Fruit fly (Drosophila melanogaster) whole organism, wandering third instar larva: ENCODE measurements around the gene GABA-B-R2.

Experiments
- CG9705 ChIP-seq: fragments of 200-800 bp; sonication (Bioruptor generic); optimal IDR thresholded peaks from 2 replicates; lab custom pipeline; 2018; ENCODE audit warnings: missing biosample characterization, mild to moderate bottlenecking, missing genetic modification characterization
- Sp1 ChIP-seq: fragments of 200-800 bp; sonication (Bioruptor generic); optimal IDR thresholded peaks from 3 replicates; lab custom pipeline; 2019; ENCODE audit warnings: missing biosample characterization, mild to moderate bottlenecking, missing genetic modification characterization, moderate library complexity
- dsf ChIP-seq: sonication (Bioruptor generic); optimal IDR thresholded peaks from 2 replicates; lab custom pipeline; 2016; ENCODE audit warnings: missing biosample characterization, missing genetic modification characterization, borderline replicate concordance
- foxo ChIP-seq, 2 experiments: fragments of 200-800 bp; sonication (Bioruptor generic); optimal IDR thresholded peaks; 2 replicates in 1 of 2; 3 replicates in 1 of 2; lab custom pipeline; 2016 to 2017; ENCODE audit warnings: missing biosample characterization in 2 of 2, missing genetic modification characterization in 2 of 2
- jim ChIP-seq: fragments of 175-275, 200-325 bp; sonication (Bioruptor generic); optimal IDR thresholded peaks from 2 replicates; lab custom pipeline; 2016; ENCODE audit warnings: missing biosample characterization, mild to moderate bottlenecking, missing genetic modification characterization
- lola ChIP-seq: fragments of >200 bp; optimal IDR thresholded peaks from 2 replicates; lab custom pipeline; 2017; ENCODE audit warnings: missing biosample characterization, missing genetic modification characterization
- psq ChIP-seq: fragments of 200-800 bp; sonication (Bioruptor generic); optimal IDR thresholded peaks from 3 replicates; lab custom pipeline; 2017; ENCODE audit warnings: missing biosample characterization, mild to moderate bottlenecking, missing genetic modification characterization, moderate library complexity
- usp ChIP-seq: fragments of >200 bp; optimal IDR thresholded peaks from 2 replicates; lab custom pipeline; 2017; ENCODE audit warnings: missing biosample characterization, missing genetic modification characterization

DNA sequence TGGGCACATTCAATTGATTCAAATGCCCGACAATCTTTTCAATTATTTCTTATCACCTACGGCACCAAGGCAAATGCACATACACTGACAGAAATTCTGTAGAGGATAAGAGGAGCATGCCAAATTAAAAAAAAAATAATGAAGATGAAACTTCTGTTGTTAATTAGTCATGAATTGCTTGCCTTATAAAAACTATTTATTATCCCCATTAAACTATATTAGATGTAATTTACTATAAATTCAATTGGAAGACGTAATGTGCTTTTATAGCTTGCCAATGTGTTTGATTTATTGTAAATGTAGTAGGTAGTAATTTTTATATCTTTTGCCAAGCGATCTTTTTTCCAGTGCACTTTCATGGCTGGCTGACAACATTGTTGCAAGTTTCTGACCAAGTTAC, 44.0 kb downstream of the GABA-B-R2 start:
- TF ChIP-seq CG9705 (GFP tag; lab: Kevin White, UChicago) (no peak), jim (GFP tag; lab: Kevin White, UChicago) (no peak), psq (GFP tag; lab: Kevin White, UChicago) (no peak), Sp1 (GFP tag; lab: Kevin White, UChicago) (no peak), usp (GFP tag; lab: Kevin White, UChicago) (no peak), foxo (GFP tag; optimal IDR thresholded peaks at IDR 0.05; lab: Kevin White, UChicago) (no peak), dsf (GFP tag; lab: Kevin White, UChicago) (no peak), lola (GFP tag; lab: Kevin White, UChicago) (no peak)
